Worm (Caenorhabditis elegans) whole organism, early embryonic: ENCODE measurements around the gene K05D4.9.

Source experiments
- B0310.2 ChIP-seq: sonication (generic microtip); optimal IDR thresholded peaks from 2 replicates; lab custom pipeline; 2016; ENCODE audit warnings: mild to moderate bottlenecking, missing genetic modification characterization, missing compliant biosample characterization
- F13C5.2 ChIP-seq: sonication (generic microtip); optimal IDR thresholded peaks from 2 replicates; lab custom pipeline; 2017; ENCODE audit warnings: mild to moderate bottlenecking, missing genetic modification characterization, inconsistent platforms, missing compliant biosample characterization
- ama-1 ChIP-seq: fragments of 150-350 bp; optimal IDR thresholded peaks from 2 replicates; lab custom pipeline; 2014
- hnd-1 ChIP-seq: sonication (generic microtip); optimal IDR thresholded peaks from 2 replicates; lab custom pipeline; 2016; ENCODE audit warnings: missing genetic modification characterization, missing compliant biosample characterization
- scrt-1 ChIP-seq: fragments of 200-800 bp; sonication (Bioruptor generic); IDR thresholded peaks from 2 replicates; pipeline ENCODE4 v1.3.6; 2022; ENCODE audit warnings: missing genetic modification characterization, missing compliant biosample characterization
- sea-1 ChIP-seq: fragments of 200-800 bp; sonication (Bioruptor generic); conservative IDR thresholded peaks from 2 replicates; pipeline ENCODE4 v1.3.6; 2022; ENCODE audit warnings: missing genetic modification characterization, missing compliant biosample characterization
- tbx-11 ChIP-seq: fragments of 200-800 bp; sonication (Bioruptor generic); IDR thresholded peaks from 2 replicates; pipeline ENCODE4 v1.3.6; 2022; ENCODE audit warnings: missing genetic modification characterization, missing compliant biosample characterization

DNA sequence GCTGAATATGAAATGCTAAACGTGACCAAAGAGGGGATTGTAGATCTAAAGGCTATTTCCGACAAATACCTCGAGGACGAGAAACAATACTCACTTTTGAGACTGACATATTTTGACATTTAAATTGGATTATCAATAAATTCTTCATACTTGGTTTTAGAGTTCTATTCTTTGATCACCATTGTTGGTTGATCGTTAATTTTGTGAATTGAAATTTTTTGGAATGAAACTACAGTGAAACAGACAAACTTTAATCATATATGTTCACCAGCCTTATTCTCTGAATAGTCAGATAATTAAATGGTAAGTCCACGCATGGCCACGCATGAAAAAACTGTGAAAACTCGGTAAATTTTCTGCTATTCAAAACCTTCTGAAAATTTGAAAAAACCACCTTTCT is 31.0 kb upstream of the K05D4.9 start, which contains the start of gene F11A5.18:
- no peak for TF ChIP-seq ama-1
- TF ChIP-seq tbx-11 (GFP tag; lab: Robert Waterston, UW), result no peak
- no peak for TF ChIP-seq sea-1 (GFP tag; lab: Robert Waterston, UW)
- no peak for TF ChIP-seq F13C5.2 (tag; lab: Kevin White, UChicago)
- no peak for TF ChIP-seq scrt-1 (GFP tag; lab: Robert Waterston, UW)
- no peak for TF ChIP-seq B0310.2 (tag; lab: Kevin White, UChicago)
- TF ChIP-seq hnd-1 (tag; lab: Kevin White, UChicago), result no peak
